Worm (Caenorhabditis elegans) whole organism, L4 larva: ENCODE data around the gene mrpl-36.

Experiments used
- hmg-1.1 ChIP-seq: fragments of 200-800 bp; sonication (Bioruptor generic); IDR thresholded peaks from 2 replicates; pipeline ENCODE4 v1.3.6; 2022; ENCODE audit warnings: missing genetic modification reagents, missing genetic modification characterization, missing compliant biosample characterization
- lin-13 ChIP-seq: fragments of 150-350 bp; optimal IDR thresholded peaks from 2 replicates; lab custom pipeline; 2014; ENCODE audit warnings: missing biosample characterization, missing genetic modification reagents, missing genetic modification characterization
- nhr-6 ChIP-seq: fragments of 150-350 bp; optimal IDR thresholded peaks from 2 replicates; lab custom pipeline; 2014; ENCODE audit warnings: missing biosample characterization, missing genetic modification characterization
- snpc-4 ChIP-seq: fragments of 150-350 bp; optimal IDR thresholded peaks from 2 replicates; lab custom pipeline; 2014; ENCODE audit warnings: missing biosample characterization, missing genetic modification characterization
- unc-62 ChIP-seq, 3 experiments: fragments of 150-350 bp in 1 of 3; sonication (generic microtip); optimal IDR thresholded peaks in 2 of 3; peaks in 1 of 3; 1 replicate in 1 of 3; 2 replicates in 2 of 3; lab custom pipeline; 2014 to 2017; ENCODE audit warnings: missing biosample characterization in 3 of 3, missing genetic modification characterization in 3 of 3, missing genetic modification reagents in 3 of 3, missing genotype in 1 of 3

- TF ChIP-seq snpc-4 (tag; lab: Kevin White, UChicago) (no peak), unc-62 (GFP tag; optimal IDR thresholded peaks at IDR 0.05 in 1 of 2; lab: Kevin White, UChicago) (peak in 1 of 2 experiments; percentile 25), unc-62 (tag; optimal IDR thresholded peaks at IDR 0.05; lab: Kevin White, UChicago) (no peak), lin-13 (GFP tag; lab: Kevin White, UChicago) (no peak), nhr-6 (no peak), hmg-1.1 (GFP tag; lab: Robert Waterston, UW) (no peak)
Measured at ce11 chrIII:9804997-9805610, 42.8 kb downstream of the mrpl-36 start, which contains the start of gene riok-3.
